Worm (Caenorhabditis elegans) whole organism, late embryonic: ENCODE measurements around the gene F16B4.7.

Experiments used
- ama-1 ChIP-seq: fragments of 150-350 bp; optimal IDR thresholded peaks from 2 replicates; lab custom pipeline; 2014
- ceh-14 ChIP-seq: sonication (generic microtip); optimal IDR thresholded peaks from 2 replicates; lab custom pipeline; 2016; ENCODE audit warnings: missing genotype, missing genetic modification characterization, missing compliant biosample characterization
- ceh-24 ChIP-seq: sonication (generic microtip); optimal IDR thresholded peaks from 2 replicates; lab custom pipeline; 2016; ENCODE audit warnings: mild to moderate bottlenecking, missing genetic modification characterization, missing compliant biosample characterization
- ceh-30 ChIP-seq: fragments of 150-350 bp; optimal IDR thresholded peaks from 2 replicates; lab custom pipeline; 2014; ENCODE audit warnings: missing biosample characterization, missing genetic modification characterization
- fax-1 ChIP-seq: sonication (generic microtip); optimal IDR thresholded peaks from 2 replicates; lab custom pipeline; 2016; ENCODE audit warnings: missing genotype, missing genetic modification characterization, missing compliant biosample characterization
- fkh-6 ChIP-seq: sonication (generic microtip); optimal IDR thresholded peaks from 2 replicates; lab custom pipeline; 2016; ENCODE audit warnings: missing genetic modification characterization, missing compliant biosample characterization
- hlh-13 ChIP-seq: fragments of 200-800 bp; sonication (Bioruptor generic); optimal IDR thresholded peaks from 2 replicates; lab custom pipeline; 2018; ENCODE audit warnings: mild to moderate bottlenecking, missing genetic modification characterization, missing compliant biosample characterization
- hlh-30 ChIP-seq: sonication (generic microtip); optimal IDR thresholded peaks from 2 replicates; lab custom pipeline; 2017; ENCODE audit warnings: antibody characterized with exemption, missing genetic modification characterization, missing compliant biosample characterization; ENCODE audit not compliant: insufficient read depth
- nhr-11 ChIP-seq: fragments of 150-350 bp; optimal IDR thresholded peaks from 2 replicates; lab custom pipeline; 2014; ENCODE audit warnings: missing biosample characterization, missing genetic modification characterization
- pax-1 ChIP-seq: fragments of 150-350 bp; optimal IDR thresholded peaks from 2 replicates; lab custom pipeline; 2014; ENCODE audit warnings: missing biosample characterization, missing genetic modification characterization
- rnt-1 ChIP-seq: sonication (generic microtip); optimal IDR thresholded peaks from 2 replicates; lab custom pipeline; 2016; ENCODE audit warnings: missing genetic modification characterization, missing compliant biosample characterization
- tbx-7 ChIP-seq: sonication (generic microtip); optimal IDR thresholded peaks from 2 replicates; lab custom pipeline; 2016; ENCODE audit warnings: missing genotype, missing genetic modification characterization, missing compliant biosample characterization
- unc-86 ChIP-seq: sonication (generic microtip); optimal IDR thresholded peaks from 2 replicates; lab custom pipeline; 2016; ENCODE audit warnings: missing genetic modification characterization, missing compliant biosample characterization
- zip-5 ChIP-seq: sonication (generic microtip); optimal IDR thresholded peaks from 2 replicates; lab custom pipeline; 2016; ENCODE audit warnings: missing genetic modification characterization, missing compliant biosample characterization

DNA sequence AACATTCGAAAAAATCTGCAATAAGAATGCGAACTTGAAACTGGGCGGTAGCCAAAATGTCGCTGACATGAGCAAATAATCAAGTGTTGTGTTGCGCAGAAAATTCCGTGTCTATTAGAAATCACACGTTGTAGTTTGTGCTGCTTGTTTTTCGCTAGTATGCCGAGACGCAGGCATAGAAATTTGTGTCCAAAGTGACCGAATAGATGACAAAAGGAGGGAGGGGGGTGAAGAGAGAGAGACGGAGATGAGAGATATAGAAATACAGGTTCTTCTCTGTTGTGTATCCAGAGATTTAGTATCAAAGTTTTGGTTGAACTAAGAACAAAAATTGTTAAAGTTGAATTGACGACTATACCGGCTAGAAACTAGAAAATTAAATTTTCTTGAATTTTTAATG, 41.8 kb downstream of the F16B4.7 start:
- TF ChIP-seq nhr-11 = no peak
- no peak for TF ChIP-seq tbx-7 (tag; lab: Kevin White, UChicago)
- no peak for TF ChIP-seq rnt-1 (tag; lab: Kevin White, UChicago)
- TF ChIP-seq zip-5 (tag; lab: Kevin White, UChicago) = no peak
- TF ChIP-seq ama-1 = no peak
- TF ChIP-seq fax-1 (tag; lab: Kevin White, UChicago) = no peak
- no peak for TF ChIP-seq ceh-14 (tag; lab: Kevin White, UChicago)
- no peak for TF ChIP-seq fkh-6
- no peak for TF ChIP-seq pax-1
- no peak for TF ChIP-seq hlh-13
- no peak for TF ChIP-seq hlh-30 (tag; lab: Kevin White, UChicago)
- no peak for TF ChIP-seq ceh-30 (tag; lab: Kevin White, UChicago)
- no peak for TF ChIP-seq ceh-24
- no peak for TF ChIP-seq unc-86 (tag; lab: Kevin White, UChicago)
